Fruit fly (Drosophila melanogaster) whole organism, prepupa: ENCODE measurements around the gene CG12112.

Experiments used
- Blimp-1 ChIP-seq: fragments of 200-800 bp; sonication (Bioruptor generic); optimal IDR thresholded peaks from 3 replicates; lab custom pipeline; 2017; ENCODE audit warnings: missing biosample characterization, missing genetic modification characterization, mild to moderate bottlenecking, moderate library complexity, missing genetic modification reagents
- CG11762 ChIP-seq: fragments of 200-800 bp; sonication (Bioruptor generic); optimal IDR thresholded peaks from 3 replicates; lab custom pipeline; 2016; ENCODE audit warnings: missing biosample characterization, missing genetic modification characterization; ENCODE audit not compliant: insufficient read depth
- CG3032 ChIP-seq: fragments of 200-800 bp; optimal IDR thresholded peaks from 2 replicates; lab custom pipeline; 2019; ENCODE audit warnings: missing biosample characterization, mild to moderate bottlenecking, missing genetic modification characterization, moderate library complexity
- CG31627 ChIP-seq: fragments of 200-800 bp; sonication (Bioruptor generic); optimal IDR thresholded peaks from 3 replicates; lab custom pipeline; 2016; ENCODE audit warnings: missing biosample characterization, missing genetic modification characterization
- CG32006 ChIP-seq: fragments of 200-800 bp; sonication (Bioruptor generic); optimal IDR thresholded peaks from 3 replicates; lab custom pipeline; 2017; ENCODE audit warnings: missing biosample characterization, mild to moderate bottlenecking, missing genetic modification characterization
- CG34406 ChIP-seq: fragments of 200-800 bp; sonication (Bioruptor generic); optimal IDR thresholded peaks from 3 replicates; lab custom pipeline; 2016; ENCODE audit warnings: missing biosample characterization, missing genetic modification characterization
- CG3919 ChIP-seq: fragments of 200-800 bp; sonication (Bioruptor generic); optimal IDR thresholded peaks from 3 replicates; lab custom pipeline; 2016; ENCODE audit warnings: missing biosample characterization, missing genetic modification characterization
- CG4318 ChIP-seq: fragments of 200-800 bp; sonication (Bioruptor generic); optimal IDR thresholded peaks from 3 replicates; lab custom pipeline; 2017; ENCODE audit warnings: missing biosample characterization, mild to moderate bottlenecking, missing genetic modification characterization
- CG6163 ChIP-seq: fragments of 200-800 bp; sonication (Bioruptor generic); IDR thresholded peaks from 3 replicates; pipeline ENCODE4 v1.3.6; 2022; ENCODE audit warnings: missing biosample characterization, missing genetic modification characterization
- CG6276 ChIP-seq: fragments of 200-800 bp; sonication (Bioruptor generic); optimal IDR thresholded peaks from 2 replicates; lab custom pipeline; 2017; ENCODE audit warnings: missing biosample characterization, mild to moderate bottlenecking, missing genetic modification characterization
- CG6792 ChIP-seq: fragments of 200-800 bp; sonication (Bioruptor generic); optimal IDR thresholded peaks from 3 replicates; lab custom pipeline; 2016; ENCODE audit warnings: missing biosample characterization, missing genetic modification characterization
- CG6854 ChIP-seq: fragments of 200-800 bp; sonication (Bioruptor generic); optimal IDR thresholded peaks from 2 replicates; lab custom pipeline; 2017; ENCODE audit warnings: missing biosample characterization, mild to moderate bottlenecking, missing genetic modification characterization
- CG8119 ChIP-seq: fragments of 200-800 bp; sonication (Bioruptor generic); IDR thresholded peaks from 3 replicates; pipeline ENCODE4 v1.3.6; 2022; ENCODE audit warnings: missing biosample characterization, missing genetic modification characterization
- CG8319 ChIP-seq: fragments of 200-800 bp; sonication (Bioruptor generic); optimal IDR thresholded peaks from 3 replicates; lab custom pipeline; 2016; ENCODE audit warnings: missing biosample characterization, missing genetic modification characterization
- CG8632 ChIP-seq: fragments of 200-800 bp; sonication (Bioruptor generic); optimal IDR thresholded peaks from 3 replicates; lab custom pipeline; 2016; ENCODE audit warnings: missing biosample characterization, missing genetic modification characterization
- CG9139 ChIP-seq: fragments of 200-800 bp; sonication (Bioruptor generic); optimal IDR thresholded peaks from 3 replicates; lab custom pipeline; 2017; ENCODE audit warnings: missing biosample characterization, mild to moderate bottlenecking, missing genetic modification characterization
- Eip75B ChIP-seq: fragments of 200-800 bp; sonication (Bioruptor generic); optimal IDR thresholded peaks from 3 replicates; lab custom pipeline; 2016; ENCODE audit warnings: missing biosample characterization, missing genetic modification characterization
- Eip78C ChIP-seq: fragments of 200-800 bp; sonication (Bioruptor generic); peaks from one replicate; lab custom pipeline; 2016; ENCODE audit warnings: missing biosample characterization, missing genetic modification characterization
- Eip93F ChIP-seq: fragments of 200-800 bp; sonication (Bioruptor generic); optimal IDR thresholded peaks from 2 replicates; lab custom pipeline; 2016; ENCODE audit warnings: missing biosample characterization, mild to moderate bottlenecking, missing genetic modification characterization
- Ets21C ChIP-seq: fragments of 200-800 bp; sonication (Bioruptor generic); optimal IDR thresholded peaks from 3 replicates; lab custom pipeline; 2016; ENCODE audit warnings: missing biosample characterization, missing genetic modification characterization
- Ets96B ChIP-seq: fragments of 200-800 bp; optimal IDR thresholded peaks from 2 replicates; lab custom pipeline; 2019; ENCODE audit warnings: missing biosample characterization, mild to moderate bottlenecking, missing genetic modification characterization, moderate library complexity
- Gug ChIP-seq: fragments of 200-800 bp; sonication (Bioruptor generic); IDR thresholded peaks from 2 replicates; pipeline ENCODE4 v1.3.6; 2022; ENCODE audit warnings: missing biosample characterization, missing genetic modification characterization
- Hr38 ChIP-seq: sonication (Bioruptor generic); optimal IDR thresholded peaks from 2 replicates; lab custom pipeline; 2016; ENCODE audit warnings: missing biosample characterization, missing genetic modification characterization
- Hr39 ChIP-seq: fragments of 200-800 bp; sonication (Bioruptor generic); optimal IDR thresholded peaks from 2 replicates; lab custom pipeline; 2016; ENCODE audit warnings: missing biosample characterization, missing genetic modification characterization
- Hr4 ChIP-seq: fragments of 200-800 bp; sonication (Bioruptor generic); optimal IDR thresholded peaks from 3 replicates; lab custom pipeline; 2016; ENCODE audit warnings: missing biosample characterization, missing genetic modification characterization
- Lpt ChIP-seq: fragments of 200-800 bp; sonication (Bioruptor generic); optimal IDR thresholded peaks from 3 replicates; lab custom pipeline; 2016; ENCODE audit warnings: missing biosample characterization, missing genetic modification characterization
- OdsH ChIP-seq: fragments of 200-800 bp; sonication (Bioruptor generic); optimal IDR thresholded peaks from 3 replicates; lab custom pipeline; 2016; ENCODE audit warnings: missing biosample characterization, missing genetic modification characterization
- Smox ChIP-seq: fragments of 200-800 bp; sonication (Bioruptor generic); optimal IDR thresholded peaks from 3 replicates; lab custom pipeline; 2016; ENCODE audit warnings: missing biosample characterization, missing genetic modification characterization
- Sox102F ChIP-seq: fragments of 200-800 bp; sonication (Bioruptor generic); optimal IDR thresholded peaks from 2 replicates; lab custom pipeline; 2016; ENCODE audit warnings: missing biosample characterization, mild to moderate bottlenecking, missing genetic modification characterization
- Sox14 ChIP-seq: fragments of 200-800 bp; sonication (Bioruptor generic); optimal IDR thresholded peaks from 3 replicates; lab custom pipeline; 2016; ENCODE audit warnings: missing biosample characterization, missing genetic modification characterization
- Sox15 ChIP-seq: fragments of 200-800 bp; sonication (Bioruptor generic); optimal IDR thresholded peaks from 3 replicates; lab custom pipeline; 2016; ENCODE audit warnings: missing biosample characterization, missing genetic modification characterization
- achi ChIP-seq: fragments of 200-800 bp; sonication (Bioruptor generic); optimal IDR thresholded peaks from 3 replicates; lab custom pipeline; 2016; ENCODE audit warnings: missing biosample characterization, missing genetic modification characterization
- acj6 ChIP-seq: fragments of 200-800 bp; sonication (Bioruptor generic); optimal IDR thresholded peaks from 3 replicates; lab custom pipeline; 2016; ENCODE audit warnings: missing biosample characterization, missing genetic modification characterization
- cyc ChIP-seq: fragments of 200-800 bp; sonication (Bioruptor generic); optimal IDR thresholded peaks from 3 replicates; lab custom pipeline; 2016; ENCODE audit warnings: missing biosample characterization, missing genetic modification characterization
- dac ChIP-seq: fragments of 200-800 bp; sonication (Bioruptor generic); optimal IDR thresholded peaks from 2 replicates; lab custom pipeline; 2017; ENCODE audit warnings: missing biosample characterization, mild to moderate bottlenecking, missing genetic modification characterization
- dsx ChIP-seq: fragments of 200-800 bp; optimal IDR thresholded peaks from 3 replicates; lab custom pipeline; 2019; ENCODE audit warnings: missing biosample characterization, mild to moderate bottlenecking, missing genetic modification characterization, moderate library complexity; ENCODE audit not compliant: poor library complexity, severe bottlenecking
- eg ChIP-seq: fragments of 200-800 bp; sonication (Bioruptor generic); IDR thresholded peaks from 3 replicates; pipeline ENCODE4 v1.3.6; 2022; ENCODE audit warnings: missing biosample characterization, missing genetic modification characterization
- esn ChIP-seq: fragments of 200-800 bp; sonication (Bioruptor generic); optimal IDR thresholded peaks from 2 replicates; lab custom pipeline; 2016; ENCODE audit warnings: missing biosample characterization, mild to moderate bottlenecking, missing genetic modification characterization, moderate library complexity
- fd59A ChIP-seq: fragments of 200-800 bp; sonication (Bioruptor generic); optimal IDR thresholded peaks from 2 replicates; lab custom pipeline; 2017; ENCODE audit warnings: missing biosample characterization, mild to moderate bottlenecking, missing genetic modification characterization, missing genetic modification reagents
- fd85E ChIP-seq: fragments of 200-800 bp; sonication (Bioruptor generic); optimal IDR thresholded peaks from 3 replicates; lab custom pipeline; 2016; ENCODE audit warnings: missing biosample characterization, missing genetic modification characterization
- fkh ChIP-seq: fragments of 200-800 bp; sonication (Bioruptor generic); optimal IDR thresholded peaks from 3 replicates; lab custom pipeline; 2017; ENCODE audit warnings: missing biosample characterization, mild to moderate bottlenecking, missing genetic modification characterization, moderate library complexity
- lz ChIP-seq: fragments of 200-800 bp; sonication (Bioruptor generic); optimal IDR thresholded peaks from 3 replicates; lab custom pipeline; 2016; ENCODE audit warnings: missing biosample characterization, missing genetic modification characterization
- net ChIP-seq: fragments of 200-800 bp; sonication (Bioruptor generic); optimal IDR thresholded peaks from 3 replicates; lab custom pipeline; 2016; ENCODE audit warnings: missing biosample characterization, missing genetic modification characterization
- pdm3 ChIP-seq: fragments of 200-800 bp; sonication (Bioruptor generic); optimal IDR thresholded peaks from 3 replicates; lab custom pipeline; 2016; ENCODE audit warnings: missing biosample characterization, missing genetic modification characterization
- salr ChIP-seq, 2 experiments: fragments of 200-800 bp; sonication (Bioruptor generic); optimal IDR thresholded peaks; 3 replicates each; lab custom pipeline; 2016 to 2018; ENCODE audit warnings: missing biosample characterization in 2 of 2, missing genetic modification characterization in 2 of 2, mild to moderate bottlenecking in 1 of 2
- spab ChIP-seq: fragments of 200-800 bp; sonication (Bioruptor generic); optimal IDR thresholded peaks from 2 replicates; lab custom pipeline; 2017; ENCODE audit warnings: missing biosample characterization, mild to moderate bottlenecking, missing genetic modification characterization, missing genetic modification reagents
- ss ChIP-seq, 2 experiments: fragments of 200-800 bp; sonication (Bioruptor generic); optimal IDR thresholded peaks; 2 replicates in 1 of 2; 3 replicates in 1 of 2; lab custom pipeline; 2017 to 2018; ENCODE audit warnings: mild to moderate bottlenecking in 2 of 2, missing biosample characterization in 2 of 2, missing genetic modification characterization in 2 of 2, moderate library complexity in 1 of 2
- topi ChIP-seq: fragments of 200-800 bp; sonication (Bioruptor generic); optimal IDR thresholded peaks from 3 replicates; lab custom pipeline; 2016; ENCODE audit warnings: missing biosample characterization, missing genetic modification characterization

CG12112 gene

dm6 chrX:8576675-8577074 lies 16.7 kb upstream of the CG12112 start:
- no peak for TF ChIP-seq Eip78C (GFP tag; lab: Kevin White, UChicago)
- TF ChIP-seq Ets96B: no peak
- TF ChIP-seq eg (GFP tag; lab: Robert Waterston, UW): no peak
- no peak for TF ChIP-seq pdm3
- TF ChIP-seq lz (GFP tag; lab: Kevin White, UChicago): no peak
- TF ChIP-seq OdsH: no peak
- no peak for TF ChIP-seq acj6 (GFP tag; lab: Kevin White, UChicago)
- TF ChIP-seq CG8632 (GFP tag; lab: Kevin White, UChicago): no peak
- no peak for TF ChIP-seq Ets21C (GFP tag; lab: Kevin White, UChicago)
- TF ChIP-seq fd85E: no peak
- TF ChIP-seq CG9139: no peak
- no peak for TF ChIP-seq achi
- TF ChIP-seq fd59A (GFP tag; lab: Kevin White, UChicago): no peak
- TF ChIP-seq salr (GFP tag; optimal IDR thresholded peaks at IDR 0.05; lab: Kevin White, UChicago): no peak
- TF ChIP-seq CG31627 (GFP tag; lab: Kevin White, UChicago): no peak
- TF ChIP-seq Hr39 (GFP tag; lab: Kevin White, UChicago): no peak
- TF ChIP-seq, all 60 proteins: peak for 0

dm6 chrX:8574672-8575350 lies 14.8 kb upstream of the CG12112 start:
- peak; percentile 61 for TF ChIP-seq Hr39 (GFP tag; lab: Kevin White, UChicago)
- TF ChIP-seq cyc: peak; percentile 48
- TF ChIP-seq OdsH: peak; percentile 60
- peak; percentile 66 for TF ChIP-seq Eip75B (GFP tag; lab: Kevin White, UChicago)
- peak; percentile 49 for TF ChIP-seq CG32006 (GFP tag; lab: Kevin White, UChicago)
- peak; percentile 13 for TF ChIP-seq fkh (GFP tag; lab: Kevin White, UChicago)
- TF ChIP-seq Eip93F (GFP tag; lab: Kevin White, UChicago): no peak
- TF ChIP-seq Gug (GFP tag; lab: Robert Waterston, UW): peak; percentile 31; the same call in 1 of the 2 replicates
- no peak for TF ChIP-seq CG6276
- peak; percentile 67 for TF ChIP-seq CG3919 (GFP tag; lab: Kevin White, UChicago)
- no peak for TF ChIP-seq Lpt (GFP tag; lab: Kevin White, UChicago)
- peak; percentile 64 for TF ChIP-seq CG8632 (GFP tag; lab: Kevin White, UChicago)
- no peak for TF ChIP-seq Hr38 (GFP tag; lab: Kevin White, UChicago)
- no peak; the same call in 2 of the 3 replicates for TF ChIP-seq CG8119 (GFP tag; lab: Robert Waterston, UW)
- TF ChIP-seq CG34406 (GFP tag; lab: Kevin White, UChicago): peak; percentile 41
- TF ChIP-seq CG3032: peak; percentile 28
- TF ChIP-seq spab (GFP tag; lab: Kevin White, UChicago): no peak
- TF ChIP-seq CG8319 (GFP tag; lab: Kevin White, UChicago): no peak
- TF ChIP-seq Smox (GFP tag; lab: Kevin White, UChicago): peak; percentile 65
- no peak for TF ChIP-seq ss (GFP tag; optimal IDR thresholded peaks at IDR 0.05; lab: Kevin White, UChicago)
- TF ChIP-seq Hr4: peak; percentile 40
- TF ChIP-seq CG11762 (GFP tag; lab: Kevin White, UChicago): peak; percentile 29
- peak; percentile 67 for TF ChIP-seq topi (GFP tag; lab: Kevin White, UChicago)
- peak; percentile 41 for TF ChIP-seq net
- peak; percentile 61; the same call in 2 of the 3 replicates for TF ChIP-seq CG6163
- TF ChIP-seq CG6792 (GFP tag; lab: Kevin White, UChicago): peak; percentile 54
- TF ChIP-seq pdm3: peak; percentile 63
- peak; percentile 31 for TF ChIP-seq Sox15 (GFP tag; lab: Kevin White, UChicago)
- TF ChIP-seq CG4318 (GFP tag; lab: Kevin White, UChicago): no peak
- no peak for TF ChIP-seq CG6854 (GFP tag; lab: Kevin White, UChicago)
- TF ChIP-seq esn: peak; percentile 75
- TF ChIP-seq CG9139: no peak
- peak in 1 of 2 experiments; percentile 63 for TF ChIP-seq salr (GFP tag; optimal IDR thresholded peaks at IDR 0.05; lab: Kevin White, UChicago)
- peak; percentile 56 for TF ChIP-seq Sox14 (GFP tag; lab: Kevin White, UChicago)
- TF ChIP-seq dsx (GFP tag; lab: Kevin White, UChicago): peak; percentile 35
- TF ChIP-seq Sox102F: peak; percentile 64
- no peak for TF ChIP-seq dac (GFP tag; lab: Kevin White, UChicago)
- peak; percentile 38 for TF ChIP-seq achi
- TF ChIP-seq Blimp-1 (GFP tag; lab: Kevin White, UChicago): no peak
- peak; percentile 47 for TF ChIP-seq acj6 (GFP tag; lab: Kevin White, UChicago)
